Fruit fly (Drosophila melanogaster) whole organism: ENCODE data around the gene Ilp6.
A peak's percentile ranks its signal among the peaks of the same experiment; 100 is the strongest.

Source experiments
- CG8478 ChIP-seq: fragments of >200 bp; optimal IDR thresholded peaks from 2 replicates; lab custom pipeline; 2018; ENCODE audit warnings: inconsistent platforms
- Dll ChIP-seq: fragments of >200 bp; optimal IDR thresholded peaks from 2 replicates; lab custom pipeline; 2017
- EcR ChIP-seq, 2 experiments: fragments of >200 bp; optimal IDR thresholded peaks; 2 replicates each; lab custom pipeline; 2017; ENCODE audit warnings: missing biosample characterization in 2 of 2, missing genetic modification characterization in 2 of 2, missing genetic modification reagents in 2 of 2
- pan ChIP-seq: fragments of >200 bp; optimal IDR thresholded peaks from 2 replicates; lab custom pipeline; 2017
- psq ChIP-seq: fragments of >200 bp; optimal IDR thresholded peaks from 2 replicates; lab custom pipeline; 2017
- usp ChIP-seq: fragments of >200 bp; optimal IDR thresholded peaks from 2 replicates; lab custom pipeline; 2017; ENCODE audit warnings: missing biosample characterization, missing genetic modification characterization, mixed read lengths

The Ilp6 gene

DNA sequence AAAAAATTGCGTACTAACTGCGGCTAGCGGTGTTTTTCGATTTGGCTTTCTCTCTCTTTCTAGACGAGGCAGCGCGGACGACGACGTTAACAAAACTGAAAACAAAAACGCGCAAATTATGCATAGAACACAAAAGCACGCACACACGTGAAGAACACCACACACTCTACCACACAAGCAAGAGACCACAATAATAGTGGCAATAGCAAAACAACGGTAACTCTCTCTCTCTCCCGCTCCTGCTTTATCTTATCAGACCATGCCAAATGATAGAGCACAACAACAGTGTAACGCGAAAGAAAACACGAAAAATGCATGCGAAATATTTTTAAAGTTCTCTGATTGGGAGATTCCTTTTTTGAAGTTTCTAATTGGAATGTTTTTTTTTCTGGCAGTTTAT is 19.7 kb upstream of the Ilp6 start:
- TF ChIP-seq usp (GFP tag; lab: Kevin White, UChicago) = no peak
- no peak for TF ChIP-seq EcR (GFP tag; optimal IDR thresholded peaks at IDR 0.05; lab: Kevin White, UChicago)
- TF ChIP-seq psq = no peak
- TF ChIP-seq pan = no peak
- TF ChIP-seq Dll = no peak
- TF ChIP-seq CG8478 (lab: Kevin White, UChicago) = no peak

DNA sequence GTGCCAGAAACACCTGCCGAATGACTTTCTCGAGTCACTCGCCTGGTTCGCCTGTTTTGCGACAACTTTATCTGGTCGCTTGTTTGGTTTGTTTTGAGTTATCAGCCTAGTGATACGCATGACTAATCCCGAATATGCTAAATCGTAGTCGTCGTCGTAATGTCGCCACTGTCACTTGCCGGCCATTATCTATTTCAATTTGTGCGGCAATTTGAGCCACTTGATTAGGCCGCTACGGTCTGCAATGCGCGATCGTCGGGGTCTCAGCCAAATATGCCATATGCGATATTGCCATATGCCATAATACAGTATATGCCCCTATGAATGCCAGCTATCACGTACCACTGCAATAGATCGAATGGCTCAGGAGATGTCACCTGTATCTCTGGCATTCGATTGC is 18.4 kb upstream of the Ilp6 start:
- TF ChIP-seq psq (no peak), usp (GFP tag; lab: Kevin White, UChicago) (no peak), CG8478 (lab: Kevin White, UChicago) (no peak), pan (no peak), EcR (GFP tag; optimal IDR thresholded peaks at IDR 0.05; lab: Kevin White, UChicago) (no peak), Dll (no peak)

DNA sequence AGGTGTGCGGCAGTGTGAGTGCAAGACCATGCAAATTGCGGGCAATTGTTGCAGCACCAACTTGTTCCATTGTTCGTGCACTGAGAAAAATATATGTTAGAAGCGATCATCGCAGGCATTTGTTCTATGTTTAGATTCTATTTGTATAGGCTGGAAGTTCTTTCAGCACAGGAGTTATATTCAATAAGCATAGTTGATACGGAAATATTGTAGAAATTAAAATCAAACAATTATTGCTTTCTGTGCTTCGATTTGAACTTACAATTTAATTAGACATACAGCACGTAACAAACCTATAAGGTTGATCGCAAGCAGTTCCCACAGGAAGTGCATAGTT is 15.7 kb upstream of the Ilp6 start:
- TF ChIP-seq pan = no peak
- no peak for TF ChIP-seq CG8478 (lab: Kevin White, UChicago)
- no peak for TF ChIP-seq psq
- no peak for TF ChIP-seq EcR (GFP tag; optimal IDR thresholded peaks at IDR 0.05; lab: Kevin White, UChicago)
- TF ChIP-seq usp (GFP tag; lab: Kevin White, UChicago) = no peak
- no peak for TF ChIP-seq Dll

DNA sequence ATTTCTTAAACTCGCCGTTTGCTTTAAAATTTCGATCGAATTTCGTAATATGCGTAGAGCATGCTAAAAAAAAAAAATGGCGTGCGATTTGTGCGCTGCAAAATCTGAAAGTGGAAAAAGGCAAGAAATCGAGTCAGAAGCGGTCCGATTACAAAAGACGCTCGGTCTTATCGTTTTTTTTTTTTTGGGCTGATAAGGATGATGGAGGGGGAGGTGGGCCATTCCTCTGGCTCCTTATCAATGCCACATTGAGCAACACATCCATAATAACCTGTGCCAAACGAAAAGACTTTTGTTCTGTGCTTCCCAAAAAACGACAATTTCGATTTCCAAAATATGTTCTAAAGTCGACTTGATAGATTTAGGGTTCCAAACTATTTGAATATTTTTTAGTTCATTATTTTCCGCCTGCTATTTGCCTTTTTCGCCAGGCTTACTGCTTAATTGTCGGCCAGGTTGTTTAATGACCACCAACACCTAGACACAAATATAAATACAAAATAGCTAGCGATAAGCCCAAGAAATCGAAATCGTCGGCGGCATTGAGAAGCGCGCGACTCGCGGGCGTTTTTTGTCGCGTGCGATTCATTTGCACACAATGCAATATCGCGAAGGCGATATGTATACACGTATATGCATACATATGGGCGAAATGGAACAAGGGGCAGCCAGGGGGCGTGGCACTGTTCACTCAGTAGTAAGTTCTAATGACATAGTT is 15.2 kb upstream of the Ilp6 start:
- TF ChIP-seq usp (GFP tag; lab: Kevin White, UChicago) (no peak), psq (no peak), CG8478 (lab: Kevin White, UChicago) (no peak), EcR (GFP tag; optimal IDR thresholded peaks at IDR 0.05; lab: Kevin White, UChicago) (no peak), Dll (no peak), pan (no peak)

DNA sequence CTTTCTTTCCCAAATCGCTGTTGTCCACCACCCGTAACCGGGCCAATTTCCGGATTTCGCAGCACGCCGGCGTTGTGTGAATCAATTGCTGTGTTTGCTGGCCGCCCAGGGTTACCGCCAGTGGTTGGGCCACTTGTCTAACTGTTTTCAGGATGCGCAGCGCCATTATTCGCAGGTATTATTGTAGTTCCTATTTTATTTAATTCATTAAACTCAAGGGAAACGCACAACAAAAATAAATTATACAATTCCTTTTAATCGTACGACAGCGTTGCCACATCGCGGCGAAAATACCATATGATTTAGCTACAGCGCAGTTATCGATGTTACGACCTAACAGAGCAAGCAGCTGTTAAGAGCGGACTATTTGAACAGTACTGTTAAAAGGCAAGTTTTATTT is 9.9 kb upstream of the Ilp6 start, which contains the start of gene mRpL14:
Gene mRpL14, minus strand, starts transcription at position 280 of the 400 bp plus-strand sequence.
- TF ChIP-seq EcR (GFP tag; optimal IDR thresholded peaks at IDR 0.05; lab: Kevin White, UChicago) = no peak

DNA sequence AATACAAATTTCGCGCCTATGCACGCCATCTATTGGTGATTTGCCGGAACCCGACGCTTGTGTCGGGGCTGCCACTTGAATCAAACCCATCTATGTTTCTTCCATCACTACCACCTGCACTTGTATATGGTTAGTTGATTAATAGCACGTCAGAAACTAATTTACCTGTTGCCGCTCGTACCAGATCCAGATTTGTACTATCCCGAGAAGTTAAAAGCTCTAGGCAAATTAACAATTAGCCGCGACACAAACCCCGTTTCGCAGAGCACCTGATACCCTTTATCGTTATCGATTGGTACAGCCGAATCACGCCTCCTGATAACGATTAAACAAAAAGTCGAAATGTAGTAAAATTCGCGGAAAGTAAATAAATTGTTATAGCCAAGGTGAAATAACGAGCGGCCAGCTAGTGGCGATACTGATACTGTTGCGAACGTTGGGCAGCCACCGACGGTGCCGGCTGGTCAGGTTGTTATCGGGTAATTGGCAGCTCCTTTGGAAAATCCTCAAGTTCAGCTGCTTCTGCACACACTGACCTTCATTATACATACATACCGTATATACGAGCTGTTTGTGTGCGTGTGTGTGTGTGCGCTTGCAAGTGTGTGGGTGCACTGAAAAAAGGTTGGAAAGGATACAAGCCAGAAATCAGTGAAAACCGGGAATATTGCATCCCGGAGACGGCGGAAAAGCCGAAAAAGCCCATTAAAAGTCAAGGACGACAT is 5.7 kb upstream of the Ilp6 start:
- TF ChIP-seq EcR (GFP tag; optimal IDR thresholded peaks at IDR 0.05; lab: Kevin White, UChicago) (no peak), CG8478 (lab: Kevin White, UChicago) (no peak), pan (no peak), Dll (no peak), usp (GFP tag; lab: Kevin White, UChicago) (no peak)

DNA sequence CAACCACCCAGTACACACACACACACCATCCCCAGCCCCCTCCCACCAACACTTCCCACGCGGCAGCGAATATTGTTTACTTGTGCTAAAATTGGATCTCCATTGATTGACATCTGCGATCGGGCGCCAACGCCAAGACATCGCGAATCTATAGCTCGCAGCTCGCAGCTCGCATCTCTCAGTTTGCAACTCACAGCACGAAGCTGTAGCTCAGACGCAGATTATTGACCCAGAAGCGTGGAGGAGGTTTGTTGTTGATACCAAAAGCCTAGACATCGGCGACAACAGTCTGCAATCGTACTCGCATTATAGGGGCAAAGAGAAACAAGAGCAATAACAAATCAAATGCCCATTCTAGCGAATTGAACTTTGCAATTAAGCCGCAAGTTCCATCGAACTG is 2.7 kb upstream of the Ilp6 start:
- TF ChIP-seq CG8478 (lab: Kevin White, UChicago) = no peak
- TF ChIP-seq Dll = no peak
- no peak for TF ChIP-seq usp (GFP tag; lab: Kevin White, UChicago)
- TF ChIP-seq pan = no peak
- TF ChIP-seq EcR (GFP tag; optimal IDR thresholded peaks at IDR 0.05; lab: Kevin White, UChicago) = peak in 1 of 2 experiments; percentile 1

DNA sequence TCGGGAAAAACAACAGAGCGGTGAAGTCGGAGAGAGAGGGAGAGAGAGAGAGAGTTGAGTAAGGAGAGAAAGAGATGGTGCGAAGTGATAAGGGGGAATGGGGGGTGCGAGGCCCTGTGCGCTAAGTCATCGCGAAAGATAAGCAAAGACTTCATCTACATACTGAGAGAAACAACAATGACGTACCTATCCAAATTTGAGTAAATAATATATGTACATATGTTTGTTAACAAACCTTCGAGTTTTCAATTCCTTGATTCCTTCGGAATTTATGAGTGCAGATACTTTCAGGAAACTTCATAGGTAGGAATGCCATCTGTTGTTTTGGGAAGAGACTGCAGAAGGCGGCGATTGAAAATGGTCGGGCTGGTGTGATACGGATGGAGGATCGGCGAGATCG is 2.0 kb upstream of the Ilp6 start:
- TF ChIP-seq CG8478 (lab: Kevin White, UChicago) = no peak
- TF ChIP-seq EcR (GFP tag; optimal IDR thresholded peaks at IDR 0.05; lab: Kevin White, UChicago) = no peak
- TF ChIP-seq pan = no peak
- TF ChIP-seq psq = no peak

- TF ChIP-seq CG8478 (lab: Kevin White, UChicago) = no peak
- no peak for TF ChIP-seq EcR (GFP tag; optimal IDR thresholded peaks at IDR 0.05; lab: Kevin White, UChicago)
- no peak for TF ChIP-seq Dll
- no peak for TF ChIP-seq pan
- no peak for TF ChIP-seq usp (GFP tag; lab: Kevin White, UChicago)
- no peak for TF ChIP-seq psq
Observed at dm6 chrX:2334025-2334424, 433 bp downstream of the Ilp6 start.

DNA sequence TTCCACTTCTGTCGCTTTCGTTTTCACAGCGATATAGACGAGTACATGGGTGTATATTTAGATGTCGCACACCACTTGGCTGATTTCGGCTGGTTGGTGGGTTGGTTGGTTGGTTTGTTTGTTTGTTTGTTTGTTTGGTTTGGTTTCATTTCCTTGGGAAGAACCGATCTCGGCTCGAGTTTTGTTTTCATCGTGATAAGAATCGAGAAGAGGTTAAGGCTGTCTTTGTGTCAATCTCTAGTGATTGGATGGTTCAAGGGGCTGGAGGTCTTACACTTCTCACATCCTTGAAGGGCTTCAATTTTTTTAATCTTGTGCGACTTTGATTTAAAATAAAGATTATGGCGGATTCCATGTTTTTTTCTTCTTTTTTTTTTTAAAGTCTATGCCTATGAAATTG is 1.7 kb downstream of the Ilp6 start:
- TF ChIP-seq psq = no peak
- no peak for TF ChIP-seq pan
- no peak for TF ChIP-seq CG8478 (lab: Kevin White, UChicago)
- TF ChIP-seq EcR (GFP tag; optimal IDR thresholded peaks at IDR 0.05; lab: Kevin White, UChicago) = no peak
- no peak for TF ChIP-seq usp (GFP tag; lab: Kevin White, UChicago)
- no peak for TF ChIP-seq Dll

dm6 chrX:2329312-2329711 is 5.1 kb downstream of the Ilp6 start:
- TF ChIP-seq CG8478 (lab: Kevin White, UChicago) (no peak), usp (GFP tag; lab: Kevin White, UChicago) (no peak), psq (no peak), pan (no peak), Dll (no peak), EcR (GFP tag; optimal IDR thresholded peaks at IDR 0.05; lab: Kevin White, UChicago) (no peak)

DNA sequence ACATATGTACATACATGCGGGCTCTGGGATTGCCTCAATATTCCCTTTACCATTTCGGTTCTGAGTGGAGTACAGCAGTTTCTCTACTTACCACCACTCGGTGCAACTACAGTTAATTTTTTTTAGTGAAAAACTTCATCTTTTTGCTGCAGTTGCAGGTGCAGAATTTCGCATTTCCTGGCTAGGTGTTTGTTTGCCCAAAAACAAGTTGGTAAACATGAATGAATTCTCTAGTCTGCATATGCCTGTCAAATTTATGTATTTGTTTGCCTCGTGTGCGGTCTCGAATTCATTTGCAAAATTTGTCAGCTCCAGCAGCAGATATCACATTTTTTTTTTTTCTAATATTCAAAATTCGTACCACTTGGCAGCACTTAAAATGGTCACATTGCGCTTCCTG is 7.6 kb downstream of the Ilp6 start, which contains the start of gene CG2854:
Gene CG2854, plus strand, starts transcription at position 301 of the 400 bp plus-strand sequence.
- TF ChIP-seq CG8478 (lab: Kevin White, UChicago) (no peak), EcR (GFP tag; optimal IDR thresholded peaks at IDR 0.05; lab: Kevin White, UChicago) (no peak), pan (no peak), usp (GFP tag; lab: Kevin White, UChicago) (no peak), Dll (no peak), psq (no peak)

- TF ChIP-seq usp (GFP tag; lab: Kevin White, UChicago) (no peak), psq (no peak), EcR (GFP tag; optimal IDR thresholded peaks at IDR 0.05; lab: Kevin White, UChicago) (no peak), Dll (no peak), pan (no peak), CG8478 (lab: Kevin White, UChicago) (no peak)
Observed at dm6 chrX:2325658-2326245, 8.7 kb downstream of the Ilp6 start, which contains the start of gene CG14050. CG14050 (minus strand) TSS chrX:2326217.
